Fruit fly (Drosophila melanogaster) whole organism, pupa: ENCODE measurements around the gene BNIP3.

Experiments used
- CG10348 ChIP-seq: fragments of 200-800 bp; sonication (Bioruptor generic); IDR thresholded peaks from 2 replicates; pipeline ENCODE4 v1.3.6; 2022; ENCODE audit warnings: missing biosample characterization, missing genetic modification characterization
- CG12605 ChIP-seq: fragments of 200-800 bp; sonication (Bioruptor generic); IDR thresholded peaks from 2 replicates; pipeline ENCODE4 v1.3.6; 2022; ENCODE audit warnings: missing biosample characterization, missing genetic modification characterization
- CG13204 ChIP-seq: fragments of 200-800 bp; sonication (Bioruptor generic); optimal IDR thresholded peaks from 2 replicates; lab custom pipeline; 2018; ENCODE audit warnings: missing biosample characterization, mild to moderate bottlenecking, missing genetic modification characterization, moderate library complexity
- CG17806 ChIP-seq: fragments of 200-800 bp; sonication (Bioruptor generic); optimal IDR thresholded peaks from 2 replicates; lab custom pipeline; 2018; ENCODE audit warnings: missing biosample characterization, mild to moderate bottlenecking, missing genetic modification characterization, moderate library complexity
- CG8159 ChIP-seq: fragments of 200-800 bp; sonication (Bioruptor generic); optimal IDR thresholded peaks from 3 replicates; lab custom pipeline; 2018; ENCODE audit warnings: missing biosample characterization, mild to moderate bottlenecking, missing genetic modification characterization, moderate library complexity
- CG8301 ChIP-seq: fragments of 200-800 bp; sonication (Bioruptor generic); optimal IDR thresholded peaks from 2 replicates; lab custom pipeline; 2018; ENCODE audit warnings: missing biosample characterization, mild to moderate bottlenecking, missing genetic modification characterization
- D1 ChIP-seq: fragments of 200-800 bp; sonication (Bioruptor generic); optimal IDR thresholded peaks from 2 replicates; lab custom pipeline; 2018; ENCODE audit warnings: missing biosample characterization, mild to moderate bottlenecking, missing genetic modification characterization, moderate library complexity
- EcR ChIP-seq: fragments of 200-800 bp; sonication (Bioruptor generic); optimal IDR thresholded peaks from 3 replicates; lab custom pipeline; 2019; ENCODE audit warnings: missing biosample characterization, missing genetic modification characterization, mild to moderate bottlenecking, moderate library complexity, missing genetic modification reagents
- Pif1A ChIP-seq: fragments of 200-800 bp; sonication (Bioruptor generic); optimal IDR thresholded peaks from 3 replicates; lab custom pipeline; 2016; ENCODE audit warnings: missing biosample characterization, missing genetic modification characterization

The BNIP3 gene

dm6 chr3L:20464677-20465076, 54.5 kb downstream of the BNIP3 start, which contains the start of gene atk:
atk (minus strand) TSS chr3L:20464862.
- TF ChIP-seq CG17806, result no peak
- no peak for TF ChIP-seq D1 (tag; lab: Kevin White, UChicago)
- no peak for TF ChIP-seq CG12605 (GFP tag; lab: Robert Waterston, UW)
- no peak for TF ChIP-seq Pif1A (GFP tag; lab: Kevin White, UChicago)
- TF ChIP-seq CG13204 (GFP tag; lab: Kevin White, UChicago), result no peak
- TF ChIP-seq CG8301 (tag; lab: Kevin White, UChicago), result no peak
- no peak for TF ChIP-seq EcR (GFP tag; lab: Kevin White, UChicago)
- no peak for TF ChIP-seq CG10348 (GFP tag; lab: Robert Waterston, UW)
- no peak for TF ChIP-seq CG8159
